Worm (Caenorhabditis elegans) whole organism, L4 larva: ENCODE data around the gene C56E6.2.

Experiments used
- T26A8.4 ChIP-seq: fragments of 200-800 bp; sonication (Bioruptor generic); IDR thresholded peaks from 2 replicates; pipeline ENCODE4 v1.3.6; 2022; ENCODE audit warnings: missing genetic modification characterization, missing compliant biosample characterization
- ceh-62 ChIP-seq: sonication (generic microtip); optimal IDR thresholded peaks from 2 replicates; lab custom pipeline; 2017; ENCODE audit warnings: missing biosample characterization, missing genetic modification characterization
- fkh-10 ChIP-seq: fragments of 150-350 bp; optimal IDR thresholded peaks from 2 replicates; lab custom pipeline; 2014; ENCODE audit warnings: missing biosample characterization, missing genetic modification reagents, missing genetic modification characterization
- lin-15B ChIP-seq: fragments of 150-350 bp; sonication (generic microtip); optimal IDR thresholded peaks from 3 replicates; lab custom pipeline; 2014; ENCODE audit warnings: missing biosample characterization, missing genetic modification characterization
- lin-39 ChIP-seq: fragments of 150-350 bp; optimal IDR thresholded peaks from 2 replicates; lab custom pipeline; 2014; ENCODE audit warnings: missing biosample characterization, missing genetic modification reagents, missing genetic modification characterization

DNA sequence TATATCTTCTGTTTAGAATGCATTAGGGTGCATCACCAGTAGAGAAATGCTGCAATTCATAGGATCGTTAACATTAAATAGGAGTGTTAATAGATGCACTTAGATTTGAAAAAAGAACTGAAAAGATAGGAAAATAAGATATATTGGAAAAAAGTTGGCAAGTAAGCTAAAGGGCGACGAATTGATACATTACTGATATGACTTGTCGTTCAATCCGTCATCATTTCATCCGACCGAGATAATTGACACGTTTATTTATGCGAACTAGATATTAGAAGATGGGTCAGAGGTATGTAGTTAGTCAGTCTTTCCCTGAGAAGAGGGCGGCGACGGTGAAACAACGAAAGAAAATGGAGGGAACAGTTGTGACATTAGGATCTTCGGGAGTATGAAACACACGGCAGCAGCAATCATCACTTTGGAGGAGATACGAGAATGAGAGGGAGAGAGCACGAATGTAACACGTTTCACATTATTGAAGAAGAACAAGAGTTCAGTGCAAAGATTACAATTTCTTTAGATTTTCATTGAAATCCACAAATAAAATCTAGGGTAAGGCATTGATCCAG, 20.2 kb downstream of the C56E6.2 start, which contains the start of gene lron-15:
- no peak for TF ChIP-seq T26A8.4 (GFP tag; lab: Robert Waterston, UW)
- TF ChIP-seq ceh-62 (tag; lab: Kevin White, UChicago), result no peak
- no peak for TF ChIP-seq lin-39 (tag; lab: Kevin White, UChicago)
- TF ChIP-seq lin-15B, result no peak
- no peak for TF ChIP-seq fkh-10 (GFP tag; lab: Kevin White, UChicago)
